Worm (Caenorhabditis elegans) whole organism, young adult: Measurements from ENCODE around the gene dis-3.

Source experiments
- C06A6.2 ChIP-seq: fragments of 200-800 bp; sonication (Bioruptor generic); conservative IDR thresholded peaks from 2 replicates; pipeline ENCODE4 v1.3.6; 2022; ENCODE audit warnings: missing genetic modification characterization, missing compliant biosample characterization
- C17E4.6 ChIP-seq: fragments of 200-800 bp; sonication (Bioruptor generic); IDR thresholded peaks from 2 replicates; pipeline ENCODE4 v1.3.6; 2022; ENCODE audit warnings: missing genetic modification reagents, missing genetic modification characterization, missing compliant biosample characterization
- F23B12.7 ChIP-seq: sonication (generic microtip); optimal IDR thresholded peaks from 2 replicates; lab custom pipeline; 2017; ENCODE audit warnings: missing genetic modification characterization, mild to moderate bottlenecking, missing compliant biosample characterization, antibody characterized with exemption, moderate library complexity; ENCODE audit not compliant: insufficient read depth
- K11D2.4 ChIP-seq: fragments of 200-800 bp; sonication (Bioruptor generic); IDR thresholded peaks from 2 replicates; pipeline ENCODE4 v1.3.6; 2022; ENCODE audit warnings: missing genetic modification reagents, missing genetic modification characterization, missing compliant biosample characterization
- T07F8.4 ChIP-seq: sonication (generic microtip); optimal IDR thresholded peaks from 2 replicates; lab custom pipeline; 2016; ENCODE audit warnings: mild to moderate bottlenecking, missing genetic modification characterization, moderate library complexity, missing compliant biosample characterization
- Y95B8A.8 ChIP-seq: fragments of 200-800 bp; sonication (Bioruptor generic); IDR thresholded peaks from 2 replicates; pipeline ENCODE4 v1.3.6; 2022; ENCODE audit warnings: missing genetic modification reagents, missing genetic modification characterization, missing compliant biosample characterization
- efl-1 ChIP-seq: fragments of 150-350 bp; optimal IDR thresholded peaks from 2 replicates; lab custom pipeline; 2014; ENCODE audit warnings: missing biosample characterization, missing genetic modification reagents, missing genetic modification characterization
- tbp1 ChIP-seq: fragments of 200-800 bp; sonication (Bioruptor generic); optimal IDR thresholded peaks from 2 replicates; lab custom pipeline; 2018; ENCODE audit warnings: mild to moderate bottlenecking, missing genetic modification characterization, missing compliant biosample characterization
- ztf-25 ChIP-seq: fragments of 200-800 bp; sonication (Bioruptor generic); IDR thresholded peaks from 2 replicates; pipeline ENCODE4 v1.3.6; 2022; ENCODE audit warnings: missing genetic modification reagents, missing genetic modification characterization, missing compliant biosample characterization
- ztf-26 ChIP-seq: sonication (generic microtip); optimal IDR thresholded peaks from 2 replicates; lab custom pipeline; 2017; ENCODE audit warnings: missing genetic modification characterization, missing compliant biosample characterization

ce11 chrIV:10080816-10081215, 16.2 kb upstream of the dis-3 start, which contains the start of gene W01B6.6:
- no peak for TF ChIP-seq tbp1 (GFP tag; lab: Kevin White, UChicago)
- no peak for TF ChIP-seq F23B12.7 (tag; lab: Kevin White, UChicago)
- no peak for TF ChIP-seq C17E4.6 (GFP tag; lab: Robert Waterston, UW)
- no peak for TF ChIP-seq C06A6.2 (GFP tag; lab: Robert Waterston, UW)
- no peak for TF ChIP-seq ztf-25 (GFP tag; lab: Robert Waterston, UW)
- no peak for TF ChIP-seq ztf-26 (tag; lab: Kevin White, UChicago)
- no peak for TF ChIP-seq T07F8.4
- no peak for TF ChIP-seq Y95B8A.8 (GFP tag; lab: Robert Waterston, UW)
- no peak for TF ChIP-seq efl-1 (GFP tag; lab: Kevin White, UChicago)
- no peak for TF ChIP-seq K11D2.4 (GFP tag; lab: Robert Waterston, UW)
